Fruit fly (Drosophila melanogaster): ENCODE results near the gene CG13926.

The CG13926 gene

dm6 chr3L:1586266-1587054, 31.5 kb downstream of the CG13926 start (continued):
- TF ChIP-seq CG13296 (GFP tag; optimal IDR thresholded peaks at IDR 0.05) (peak; percentile 37), Ets97D (GFP tag; optimal IDR thresholded peaks at IDR 0.05) (no peak), CG11504 (tag; optimal IDR thresholded peaks at IDR 0.05) (no peak), ase (GFP tag; IDR thresholded peaks at IDR 0.05) (no peak), grau (tag; optimal IDR thresholded peaks at IDR 0.05) (no peak), CG10565 (GFP tag; optimal IDR thresholded peaks at IDR 0.05) (no peak), dmrt11E (tag; optimal IDR thresholded peaks at IDR 0.05) (no peak), CG30020 (tag; optimal IDR thresholded peaks at IDR 0.05) (no peak), CG14667 (GFP tag; IDR thresholded peaks at IDR 0.05) (no peak), peb (GFP tag; IDR thresholded peaks at IDR 0.05) (no peak), Tbp (GFP tag; optimal IDR thresholded peaks at IDR 0.05) (no peak), Pdp1 (GFP tag; optimal IDR thresholded peaks at IDR 0.05) (peak in 1 of 2 experiments; percentile 78), CG1024 (GFP tag; IDR thresholded peaks at IDR 0.05) (peak; percentile 9; the same call in 1 of the 2 replicates), Max (GFP tag; optimal IDR thresholded peaks at IDR 0.05) (no peak), CG3163 (GFP tag; optimal IDR thresholded peaks at IDR 0.05) (no peak), lilli (GFP tag; optimal IDR thresholded peaks at IDR 0.05) (no peak), ap (GFP tag; IDR thresholded peaks at IDR 0.05) (no peak), so (GFP tag; IDR thresholded peaks at IDR 0.05) (no peak), sob (GFP tag; IDR thresholded peaks at IDR 0.05) (peak; percentile 47; the same call in 1 of the 2 replicates), Dll (GFP tag; IDR thresholded peaks at IDR 0.05; ENCODE audit: partially characterized antibody) (peak; percentile 70; the same call in 3 of the 4 replicates), stwl (tag; optimal IDR thresholded peaks at IDR 0.05) (no peak), crp (GFP tag; optimal IDR thresholded peaks at IDR 0.05) (no peak), CG18619 (GFP tag; optimal IDR thresholded peaks at IDR 0.05) (no peak), chm (GFP tag; IDR thresholded peaks at IDR 0.05) (peak; percentile 82; the same call in 1 of the 2 replicates), Poxn (GFP tag; IDR thresholded peaks at IDR 0.05) (no peak), Hey (tag; optimal IDR thresholded peaks at IDR 0.05) (no peak), shn (GFP tag; optimal IDR thresholded peaks at IDR 0.05) (no peak), Nf-YC (tag; optimal IDR thresholded peaks at IDR 0.05) (no peak), Doc2 (GFP tag; IDR thresholded peaks at IDR 0.05) (no peak), onecut (GFP tag; IDR thresholded peaks at IDR 0.05) (peak; percentile 31; the same call in 1 of the 2 replicates), CTCF (GFP tag; optimal IDR thresholded peaks at IDR 0.05) (peak; percentile 2), unpg (GFP tag; optimal IDR thresholded peaks at IDR 0.05) (no peak), Meics (GFP tag; optimal IDR thresholded peaks at IDR 0.05) (peak; percentile 36), Ets65A (GFP tag) (no peak), CG8765 (GFP tag; IDR thresholded peaks at IDR 0.05) (peak; percentile 42; the same call in 1 of the 2 replicates), pan (optimal IDR thresholded peaks at IDR 0.05) (no peak), pan (GFP tag; optimal IDR thresholded peaks at IDR 0.05 in 1 of 2, IDR thresholded peaks at IDR 0.05 in 1 of 2) (no peak), Lhr (GFP tag; optimal IDR thresholded peaks at IDR 0.05) (no peak), CG32767 (GFP tag; IDR thresholded peaks at IDR 0.05) (no peak), CG2875 (GFP tag; optimal IDR thresholded peaks at IDR 0.05) (no peak), cad (GFP tag; optimal IDR thresholded peaks at IDR 0.05) (no peak), PHDP (tag; optimal IDR thresholded peaks at IDR 0.05) (no peak), E2f1 (GFP tag; IDR thresholded peaks at IDR 0.05) (no peak; the same call in 1 of the 2 replicates), CG9215 (GFP tag; IDR thresholded peaks at IDR 0.05) (no peak), Hr39 (optimal IDR thresholded peaks at IDR 0.05) (no peak), CG10274 (GFP tag; optimal IDR thresholded peaks at IDR 0.05) (no peak), sr (GFP tag; IDR thresholded peaks at IDR 0.05) (no peak), hkb (optimal IDR thresholded peaks at IDR 0.05) (no peak), hkb (GFP tag; IDR thresholded peaks at IDR 0.05) (peak; percentile 56), CG13424 (tag; optimal IDR thresholded peaks at IDR 0.05) (no peak), prd (optimal IDR thresholded peaks at IDR 0.05) (no peak), prd (GFP tag; IDR thresholded peaks at IDR 0.05) (no peak)
